Comparison of ENCODE assay signal across 1 worm cellular context in genomic region chrX:6292143-6292542, ce11.
A peak's percentile ranks its signal among the peaks of the same experiment; 100 is the strongest.
TF ChIP-seq lines count a peak whose summit lies in the region.

No protein-coding gene starts in this region.

TF ChIP-seq in whole organism, young adult, 124 proteins besides CTCF, POLR2A, EP300 and RAD21 (continued from another document):
- TF ChIP-seq dpff-1 (tag; optimal IDR thresholded peaks at IDR 0.05; lab: Kevin White, UChicago) (peak; percentile 34), sdz-38 (tag; optimal IDR thresholded peaks at IDR 0.05; lab: Kevin White, UChicago) (no peak), ceh-91 (GFP tag; IDR thresholded peaks at IDR 0.05; lab: Robert Waterston, UW) (no peak), lin-40 (tag; optimal IDR thresholded peaks at IDR 0.05; lab: Kevin White, UChicago) (peak; percentile 82), attf-6 (GFP tag; IDR thresholded peaks at IDR 0.05; lab: Robert Waterston, UW) (peak; percentile 53; the same call in 1 of the 2 replicates), xnd-1 (tag; optimal IDR thresholded peaks at IDR 0.05; lab: Kevin White, UChicago) (no peak), ztf-18 (tag; optimal IDR thresholded peaks at IDR 0.05; lab: Kevin White, UChicago) (peak; percentile 72)
